Worm (Caenorhabditis elegans) whole organism, L2 larva: ENCODE data around the gene srh-23.
A peak's percentile ranks its signal among the peaks of the same experiment; 100 is the strongest.

Experiments
- F13H6.1 ChIP-seq: sonication (generic microtip); optimal IDR thresholded peaks from 2 replicates; lab custom pipeline; 2016; ENCODE audit warnings: missing genetic modification characterization, missing compliant biosample characterization
- ZK546.5 ChIP-seq: sonication (generic microtip); optimal IDR thresholded peaks from 2 replicates; lab custom pipeline; 2017; ENCODE audit warnings: missing biosample characterization, missing genetic modification characterization
- ama-1 ChIP-seq: fragments of 150-350 bp; optimal IDR thresholded peaks from 2 replicates; lab custom pipeline; 2018; ENCODE audit warnings: inconsistent platforms
- egl-27 ChIP-seq: sonication (generic microtip); optimal IDR thresholded peaks from 3 replicates; lab custom pipeline; 2017; ENCODE audit warnings: missing biosample characterization, missing genetic modification reagents, missing genetic modification characterization
- fos-1 ChIP-seq: fragments of 150-350 bp; optimal IDR thresholded peaks from 2 replicates; lab custom pipeline; 2014; ENCODE audit warnings: missing biosample characterization, missing genetic modification characterization
- lsy-2 ChIP-seq, 2 experiments: fragments of 150-350 bp in 1 of 2; sonication (generic microtip) in 1 of 2; optimal IDR thresholded peaks; 2 replicates each; lab custom pipeline; 2014 to 2017; ENCODE audit warnings: missing biosample characterization in 2 of 2, missing genetic modification characterization in 2 of 2
- mab-5 ChIP-seq: fragments of 150-350 bp; optimal IDR thresholded peaks from 2 replicates; lab custom pipeline; 2014; ENCODE audit warnings: missing biosample characterization, missing genetic modification characterization
- nhr-11 ChIP-seq: fragments of 150-350 bp; optimal IDR thresholded peaks from 2 replicates; lab custom pipeline; 2014; ENCODE audit warnings: missing biosample characterization, missing genetic modification characterization
- nhr-12 ChIP-seq: fragments of 150-350 bp; optimal IDR thresholded peaks from 2 replicates; lab custom pipeline; 2014; ENCODE audit warnings: missing biosample characterization, missing genetic modification characterization
- nhr-77 ChIP-seq: fragments of 150-350 bp; optimal IDR thresholded peaks from 2 replicates; lab custom pipeline; 2014; ENCODE audit warnings: missing biosample characterization, missing genetic modification characterization
- skn-1 ChIP-seq: sonication (generic microtip); optimal IDR thresholded peaks from 2 replicates; lab custom pipeline; 2017; ENCODE audit warnings: missing biosample characterization, missing genetic modification characterization
- snpc-4 ChIP-seq: fragments of 150-350 bp; optimal IDR thresholded peaks from 2 replicates; lab custom pipeline; 2014; ENCODE audit warnings: missing biosample characterization, missing genetic modification characterization
- unc-62 ChIP-seq: fragments of 150-350 bp; optimal IDR thresholded peaks from 2 replicates; lab custom pipeline; 2014; ENCODE audit warnings: missing biosample characterization, missing genetic modification reagents, missing genetic modification characterization
- zag-1 ChIP-seq: fragments of 150-350 bp; optimal IDR thresholded peaks from 2 replicates; lab custom pipeline; 2014; ENCODE audit warnings: missing biosample characterization, missing genetic modification characterization

- TF ChIP-seq nhr-12 (tag; lab: Kevin White, UChicago) (no peak), nhr-77 (tag; lab: Kevin White, UChicago) (no peak), skn-1 (peak; percentile 33), ZK546.5 (no peak), snpc-4 (tag; lab: Kevin White, UChicago) (no peak), unc-62 (no peak), nhr-11 (tag; lab: Kevin White, UChicago) (no peak), mab-5 (tag; lab: Kevin White, UChicago) (no peak), egl-27 (tag; lab: Kevin White, UChicago) (no peak), zag-1 (tag; lab: Kevin White, UChicago) (no peak), ama-1 (lab: Kevin White, UChicago) (no peak), F13H6.1 (tag; lab: Kevin White, UChicago) (no peak), lsy-2 (tag; optimal IDR thresholded peaks at IDR 0.05; lab: Kevin White, UChicago) (no peak), fos-1 (tag; lab: Kevin White, UChicago) (peak; percentile 57)
These were observed 43.9 kb downstream of the srh-23 start for ce11 chrV:4964671-4965420.
